Fruit fly (Drosophila melanogaster) whole organism, embryonic: ENCODE results near the gene put.

Source experiments
- CG10959 ChIP-seq: fragments of 200-800 bp; sonication (Bioruptor generic); IDR thresholded peaks from 2 replicates; pipeline ENCODE4 v1.3.6; 2022; ENCODE audit warnings: missing biosample characterization, missing genetic modification characterization
- ac ChIP-seq: fragments of 200-800 bp; sonication (Bioruptor generic); optimal IDR thresholded peaks from 3 replicates; lab custom pipeline; 2017; ENCODE audit warnings: missing biosample characterization, mild to moderate bottlenecking, missing genetic modification characterization
- chif ChIP-seq, 2 experiments: fragments of 200-800 bp; sonication (Bioruptor generic); optimal IDR thresholded peaks; 3 replicates each; lab custom pipeline; 2016; ENCODE audit warnings: missing biosample characterization in 2 of 2, missing genetic modification characterization in 2 of 2
- lola ChIP-seq, 3 experiments: fragments of >200 bp in 2 of 3; fragments of 200-800 bp in 1 of 3; sonication (Bioruptor generic) in 1 of 3; optimal IDR thresholded peaks; 2 replicates each; lab custom pipeline; 2017 to 2019; ENCODE audit warnings: missing biosample characterization in 3 of 3, missing genetic modification characterization in 3 of 3, mild to moderate bottlenecking in 1 of 3, moderate library complexity in 1 of 3
- luna ChIP-seq: fragments of 200-800 bp; sonication (Bioruptor generic); optimal IDR thresholded peaks from 2 replicates; lab custom pipeline; 2016; ENCODE audit warnings: missing biosample characterization, missing genetic modification characterization
- mam ChIP-seq: fragments of 200-800 bp; sonication (Bioruptor generic); optimal IDR thresholded peaks from 3 replicates; lab custom pipeline; 2016; ENCODE audit warnings: missing biosample characterization, missing genetic modification characterization
- pzg ChIP-seq: fragments of 200-800 bp; sonication (Bioruptor generic); optimal IDR thresholded peaks from 3 replicates; lab custom pipeline; 2018; ENCODE audit warnings: missing biosample characterization, mild to moderate bottlenecking, missing genetic modification characterization, moderate library complexity
- run ChIP-seq: fragments of 200-800 bp; sonication (Bioruptor generic); optimal IDR thresholded peaks from 3 replicates; lab custom pipeline; 2018; ENCODE audit warnings: missing biosample characterization, mild to moderate bottlenecking, missing genetic modification characterization
- sens-2 ChIP-seq: fragments of 200-800 bp; sonication (Bioruptor generic); IDR thresholded peaks from 2 replicates; pipeline ENCODE4 v1.3.6; 2022; ENCODE audit warnings: missing biosample characterization, missing genetic modification characterization
- sqz ChIP-seq: fragments of 200-800 bp; sonication (Bioruptor generic); optimal IDR thresholded peaks from 3 replicates; lab custom pipeline; 2018; ENCODE audit warnings: missing biosample characterization, mild to moderate bottlenecking, missing genetic modification characterization
- tin ChIP-seq: fragments of 200-800 bp; sonication (Bioruptor generic); optimal IDR thresholded peaks from 3 replicates; lab custom pipeline; 2016; ENCODE audit warnings: missing biosample characterization, missing genetic modification characterization

dm6 chr3R:14653039-14653852, 27.7 kb upstream of the put start:
- TF ChIP-seq sens-2 (GFP tag; lab: Robert Waterston, UW) (no peak), mam (GFP tag; lab: Kevin White, UChicago) (no peak), chif (GFP tag; optimal IDR thresholded peaks at IDR 0.05; lab: Kevin White, UChicago) (no peak), CG10959 (no peak), lola (GFP tag; optimal IDR thresholded peaks at IDR 0.05; lab: Kevin White, UChicago) (no peak), tin (GFP tag; lab: Kevin White, UChicago) (no peak), ac (no peak), luna (no peak), run (tag; lab: Kevin White, UChicago) (no peak), pzg (GFP tag; lab: Kevin White, UChicago) (no peak), sqz (no peak)
